Fruit fly (Drosophila melanogaster): Measurements from ENCODE around the gene PIG-Wa.

PIG-Wa gene

dm6 chr2L:2420490-2420889 is 37.5 kb downstream of the PIG-Wa start, which contains the start of gene CG9886 (continued):
- TF ChIP-seq CHES-1-like (GFP tag; optimal IDR thresholded peaks at IDR 0.05) (no peak), Abd-B (GFP tag; optimal IDR thresholded peaks at IDR 0.05) (peak; percentile 12), CG6854 (GFP tag; optimal IDR thresholded peaks at IDR 0.05) (peak; percentile 22), dan (GFP tag; IDR thresholded peaks at IDR 0.05) (no peak), CG10147 (GFP tag; optimal IDR thresholded peaks at IDR 0.05) (peak; percentile 66), CG1602 (GFP tag; optimal IDR thresholded peaks at IDR 0.05) (peak; percentile 62), CG10209 (GFP tag; optimal IDR thresholded peaks at IDR 0.05) (peak; percentile 53), lbe (GFP tag; optimal IDR thresholded peaks at IDR 0.05) (no peak), salm (tag; optimal IDR thresholded peaks at IDR 0.05) (peak; percentile 63), CG7928 (GFP tag; optimal IDR thresholded peaks at IDR 0.05) (peak; percentile 22), pzg (GFP tag; optimal IDR thresholded peaks at IDR 0.05) (peak; percentile 42), CG33557 (GFP tag; optimal IDR thresholded peaks at IDR 0.05) (peak; percentile 57), ara (GFP tag; IDR thresholded peaks at IDR 0.05) (peak; percentile 13; the same call in 1 of the 2 replicates), CG13775 (GFP tag; optimal IDR thresholded peaks at IDR 0.05) (peak; percentile 67), Hr51 (GFP tag; optimal IDR thresholded peaks at IDR 0.05) (peak; percentile 3 to 78), CG18262 (tag; optimal IDR thresholded peaks at IDR 0.05) (peak; percentile 74), CG5245 (GFP tag; optimal IDR thresholded peaks at IDR 0.05) (peak; percentile 26), gcm (GFP tag; optimal IDR thresholded peaks at IDR 0.05) (peak; percentile 64), Fer2 (tag; optimal IDR thresholded peaks at IDR 0.05) (peak; percentile 25), CG11504 (tag; optimal IDR thresholded peaks at IDR 0.05) (peak; percentile 81), zfh1 (GFP tag; IDR thresholded peaks at IDR 0.05) (peak; percentile 62; the same call in 2 of the 3 replicates), Stat92E (GFP tag; optimal IDR thresholded peaks at IDR 0.05) (peak in 1 of 3 experiments; percentile 48), caup (GFP tag; optimal IDR thresholded peaks at IDR 0.05; ENCODE audit: severe bottlenecking) (peak; percentile 58), luna (GFP tag; optimal IDR thresholded peaks at IDR 0.05) (no peak), zen (tag; optimal IDR thresholded peaks at IDR 0.05) (peak; percentile 76), CG3838 (GFP tag; optimal IDR thresholded peaks at IDR 0.05) (no peak), grn (GFP tag; optimal IDR thresholded peaks at IDR 0.05) (peak; percentile 51), Scr (GFP tag; IDR thresholded peaks at IDR 0.05; ENCODE audit: partially characterized antibody) (no peak), Lhr (GFP tag; optimal IDR thresholded peaks at IDR 0.05) (peak; percentile 60), CG17912 (GFP tag; optimal IDR thresholded peaks at IDR 0.05) (no peak), CG1603 (tag; optimal IDR thresholded peaks at IDR 0.05) (peak; percentile 38), cas (GFP tag; IDR thresholded peaks at IDR 0.05) (no peak), kah (GFP tag; optimal IDR thresholded peaks at IDR 0.05) (peak; percentile 5), CG6254 (GFP tag; optimal IDR thresholded peaks at IDR 0.05) (peak; percentile 10), Kr (GFP tag; optimal IDR thresholded peaks at IDR 0.05) (no peak), CG16815 (GFP tag; optimal IDR thresholded peaks at IDR 0.05) (peak; percentile 20), CG32767 (GFP tag; IDR thresholded peaks at IDR 0.05) (peak; percentile 54; the same call in 1 of the 2 replicates), CG14667 (GFP tag; IDR thresholded peaks at IDR 0.05) (no peak; the same call in 1 of the 2 replicates), CG15011 (GFP tag; optimal IDR thresholded peaks at IDR 0.05) (peak; percentile 6), CG9797 (GFP tag; optimal IDR thresholded peaks at IDR 0.05) (peak; percentile 39), CG8924 (tag; optimal IDR thresholded peaks at IDR 0.05) (peak; percentile 70), CG10654 (GFP tag; optimal IDR thresholded peaks at IDR 0.05) (peak; percentile 41), CG18764 (GFP tag; optimal IDR thresholded peaks at IDR 0.05) (peak; percentile 18), TFAM (GFP tag; optimal IDR thresholded peaks at IDR 0.05) (no peak), CG14965 (GFP tag; optimal IDR thresholded peaks at IDR 0.05; ENCODE audit: borderline replicate concordance) (no peak), CG10565 (GFP tag; optimal IDR thresholded peaks at IDR 0.05) (no peak), her (GFP tag; optimal IDR thresholded peaks at IDR 0.05) (no peak), Fer1 (GFP tag; optimal IDR thresholded peaks at IDR 0.05) (peak; percentile 77), CG18599 (GFP tag; optimal IDR thresholded peaks at IDR 0.05) (peak; percentile 71)
